Worm (Caenorhabditis elegans) whole organism, L1 larva: ENCODE measurements around the gene acs-15.

Source experiments
- Y116A8C.19 ChIP-seq: sonication (generic microtip); optimal IDR thresholded peaks from 2 replicates; lab custom pipeline; 2016; ENCODE audit warnings: missing compliant biosample characterization, missing genetic modification characterization, borderline replicate concordance
- aly-2 ChIP-seq: fragments of 150-350 bp; optimal IDR thresholded peaks from 2 replicates; lab custom pipeline; 2014; ENCODE audit warnings: missing biosample characterization, missing genetic modification characterization
- ama-1 ChIP-seq: fragments of 150-350 bp; optimal IDR thresholded peaks from 2 replicates; lab custom pipeline; 2014
- ceh-8 ChIP-seq: fragments of 200-800 bp; sonication (Bioruptor generic); optimal IDR thresholded peaks from 2 replicates; lab custom pipeline; 2018; ENCODE audit warnings: mild to moderate bottlenecking, missing genetic modification characterization, moderate library complexity, missing compliant biosample characterization
- ceh-88 ChIP-seq: fragments of 200-800 bp; sonication (Bioruptor generic); IDR thresholded peaks from 2 replicates; pipeline ENCODE4 v1.3.6; 2022; ENCODE audit warnings: missing genetic modification characterization, missing compliant biosample characterization
- dsc-1 ChIP-seq: sonication (generic microtip); optimal IDR thresholded peaks from 2 replicates; lab custom pipeline; 2016; ENCODE audit warnings: mild to moderate bottlenecking, missing genetic modification characterization, missing compliant biosample characterization
- efl-1 ChIP-seq, 4 experiments: fragments of 150-350 bp; optimal IDR thresholded peaks in 3 of 4; peaks in 1 of 4; 1 replicate in 1 of 4; 2 replicates in 3 of 4; lab custom pipeline; 2014; ENCODE audit warnings: missing biosample characterization in 2 of 4, missing genetic modification characterization in 2 of 4, missing genetic modification reagents in 2 of 4
- efl-3 ChIP-seq: fragments of 200-800 bp; sonication (Bioruptor generic); optimal IDR thresholded peaks from 2 replicates; lab custom pipeline; 2018; ENCODE audit warnings: mild to moderate bottlenecking, missing genetic modification characterization, missing compliant biosample characterization
- elt-2 ChIP-seq: sonication (generic microtip); optimal IDR thresholded peaks from 2 replicates; lab custom pipeline; 2016; ENCODE audit warnings: missing genetic modification characterization, mild to moderate bottlenecking, inconsistent platforms, missing compliant biosample characterization, missing genetic modification reagents
- fkh-4 ChIP-seq: sonication (generic microtip); optimal IDR thresholded peaks from 2 replicates; lab custom pipeline; 2016; ENCODE audit warnings: missing compliant biosample characterization, missing genetic modification characterization, borderline replicate concordance
- fos-1 ChIP-seq: fragments of 150-350 bp; optimal IDR thresholded peaks from 2 replicates; lab custom pipeline; 2014; ENCODE audit warnings: missing biosample characterization, missing genetic modification characterization
- hlh-17 ChIP-seq: fragments of 200-800 bp; sonication (Bioruptor generic); optimal IDR thresholded peaks from 2 replicates; lab custom pipeline; 2018; ENCODE audit warnings: missing genetic modification characterization, mild to moderate bottlenecking, missing compliant biosample characterization, moderate library complexity, borderline replicate concordance
- hpl-2 ChIP-seq: fragments of 150-350 bp; optimal IDR thresholded peaks from 2 replicates; lab custom pipeline; 2014; ENCODE audit warnings: missing biosample characterization, missing genetic modification reagents, missing genetic modification characterization
- jun-1 ChIP-seq: fragments of 150-350 bp; optimal IDR thresholded peaks from 2 replicates; lab custom pipeline; 2014; ENCODE audit warnings: missing biosample characterization, missing genetic modification reagents, missing genetic modification characterization
- lin-14 ChIP-seq: fragments of 200-800 bp; sonication (Bioruptor generic); optimal IDR thresholded peaks from 2 replicates; lab custom pipeline; 2018; ENCODE audit warnings: mild to moderate bottlenecking, missing genetic modification characterization, moderate library complexity, missing compliant biosample characterization
- lin-15B ChIP-seq: fragments of 150-350 bp; sonication (generic microtip); optimal IDR thresholded peaks from 3 replicates; lab custom pipeline; 2014; ENCODE audit warnings: missing biosample characterization, missing genetic modification characterization
- lin-35 ChIP-seq, 2 experiments: fragments of 150-350 bp; optimal IDR thresholded peaks; 2 replicates each; lab custom pipeline; 2014; ENCODE audit warnings: missing biosample characterization in 2 of 2, missing genetic modification characterization in 2 of 2, missing genetic modification reagents in 2 of 2
- lir-3 ChIP-seq: sonication (generic microtip); optimal IDR thresholded peaks from 2 replicates; lab custom pipeline; 2016; ENCODE audit warnings: mild to moderate bottlenecking, missing genetic modification characterization, moderate library complexity, missing compliant biosample characterization; ENCODE audit not compliant: poor library complexity
- mab-9 ChIP-seq: fragments of 200-800 bp; sonication (Bioruptor generic); IDR thresholded peaks from 2 replicates; pipeline ENCODE4 v1.3.6; 2022; ENCODE audit warnings: missing genetic modification reagents, missing genetic modification characterization, missing compliant biosample characterization
- mdl-1 ChIP-seq, 2 experiments: fragments of 150-350 bp; optimal IDR thresholded peaks; 2 replicates each; lab custom pipeline; 2014 to 2017; ENCODE audit warnings: missing biosample characterization in 2 of 2, missing genetic modification characterization in 2 of 2, inconsistent platforms in 1 of 2
- mep-1 ChIP-seq: fragments of 150-350 bp; optimal IDR thresholded peaks from 2 replicates; lab custom pipeline; 2014; ENCODE audit warnings: missing biosample characterization, missing genetic modification characterization
- nhr-20 ChIP-seq: sonication (generic microtip); optimal IDR thresholded peaks from 2 replicates; lab custom pipeline; 2016; ENCODE audit warnings: mild to moderate bottlenecking, missing genetic modification characterization, missing compliant biosample characterization
- nhr-47 ChIP-seq: sonication (generic microtip); optimal IDR thresholded peaks from 2 replicates; lab custom pipeline; 2016; ENCODE audit warnings: mild to moderate bottlenecking, missing genetic modification characterization, moderate library complexity, missing compliant biosample characterization
- nhr-90 ChIP-seq: sonication (generic microtip); optimal IDR thresholded peaks from 2 replicates; lab custom pipeline; 2016; ENCODE audit warnings: mild to moderate bottlenecking, missing genetic modification characterization, missing compliant biosample characterization; ENCODE audit not compliant: poor library complexity
- pax-3 ChIP-seq: fragments of 200-800 bp; sonication (Bioruptor generic); optimal IDR thresholded peaks from 2 replicates; lab custom pipeline; 2018; ENCODE audit warnings: mild to moderate bottlenecking, missing genetic modification characterization, moderate library complexity, missing compliant biosample characterization
- pqm-1 ChIP-seq: sonication (generic microtip); optimal IDR thresholded peaks from 3 replicates; lab custom pipeline; 2017; ENCODE audit warnings: missing biosample characterization, missing genetic modification characterization
- skn-1 ChIP-seq: fragments of 150-350 bp; optimal IDR thresholded peaks from 2 replicates; lab custom pipeline; 2014; ENCODE audit warnings: missing biosample characterization, missing genetic modification characterization
- sptf-1 ChIP-seq: fragments of 150-350 bp; optimal IDR thresholded peaks from 2 replicates; lab custom pipeline; 2014; ENCODE audit warnings: missing biosample characterization, missing genetic modification characterization
- sup-37 ChIP-seq: fragments of 200-800 bp; sonication (Bioruptor generic); optimal IDR thresholded peaks from 2 replicates; lab custom pipeline; 2018; ENCODE audit warnings: mild to moderate bottlenecking, missing genetic modification characterization, missing compliant biosample characterization
- tlp-1 ChIP-seq: fragments of 150-350 bp; optimal IDR thresholded peaks from 2 replicates; lab custom pipeline; 2014; ENCODE audit warnings: missing biosample characterization, missing genetic modification characterization
- unc-30 ChIP-seq: sonication (generic microtip); optimal IDR thresholded peaks from 2 replicates; lab custom pipeline; 2017; ENCODE audit warnings: missing biosample characterization, missing genetic modification characterization
- vab-15 ChIP-seq: sonication (generic microtip); optimal IDR thresholded peaks from 2 replicates; lab custom pipeline; 2017; ENCODE audit warnings: missing genotype, mild to moderate bottlenecking, missing genetic modification characterization, missing compliant biosample characterization
- zag-1 ChIP-seq: fragments of 150-350 bp; optimal IDR thresholded peaks from 2 replicates; lab custom pipeline; 2014; ENCODE audit warnings: missing biosample characterization, missing genetic modification characterization
- zip-4 ChIP-seq: fragments of 200-800 bp; sonication (Bioruptor generic); optimal IDR thresholded peaks from 2 replicates; lab custom pipeline; 2018; ENCODE audit warnings: mild to moderate bottlenecking, missing genetic modification characterization, moderate library complexity, missing compliant biosample characterization
- ztf-4 ChIP-seq: fragments of 150-350 bp; optimal IDR thresholded peaks from 2 replicates; lab custom pipeline; 2014; ENCODE audit warnings: missing biosample characterization, missing genetic modification characterization

Gene acs-15

DNA sequence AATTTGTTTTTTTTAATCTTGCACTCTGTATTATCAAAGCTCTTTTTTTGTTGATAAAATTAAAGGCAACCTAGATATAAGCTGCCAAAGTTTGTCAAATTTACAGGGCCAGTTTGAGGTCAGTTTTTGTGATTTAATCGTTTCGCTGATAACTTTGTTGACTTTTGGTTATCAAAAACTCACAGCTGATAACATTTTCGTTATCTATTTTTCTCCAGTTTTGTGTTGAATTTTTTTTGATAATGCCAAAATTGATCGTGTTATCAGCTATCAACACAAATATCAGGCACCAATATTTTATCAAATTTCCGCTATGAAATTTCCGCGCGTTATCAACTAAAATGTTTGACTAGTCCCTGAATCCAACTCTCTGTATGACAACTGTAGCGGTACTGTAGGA is 17.6 kb upstream of the acs-15 start:
- peak; percentile 42 for TF ChIP-seq nhr-20 (tag; lab: Kevin White, UChicago)
- TF ChIP-seq pqm-1 (tag; lab: Kevin White, UChicago), result peak; percentile 100
- peak; percentile 93 for TF ChIP-seq jun-1 (tag; lab: Kevin White, UChicago)
- no peak for TF ChIP-seq Y116A8C.19
- TF ChIP-seq efl-1 (optimal IDR thresholded peaks at IDR 0.05; lab: Kevin White, UChicago), result no peak
- peak in 1 of 2 experiments; percentile 83 for TF ChIP-seq efl-1 (GFP tag; optimal IDR thresholded peaks at IDR 0.05 in 1 of 2; lab: Kevin White, UChicago)
- peak; percentile 91 for TF ChIP-seq tlp-1 (tag; lab: Kevin White, UChicago)
- TF ChIP-seq nhr-90 (tag; lab: Kevin White, UChicago), result peak; percentile 31
- no peak for TF ChIP-seq mdl-1 (tag; optimal IDR thresholded peaks at IDR 0.05; lab: Kevin White, UChicago)
- peak; percentile 100 for TF ChIP-seq elt-2 (tag; lab: Kevin White, UChicago)
- peak; percentile 73 for TF ChIP-seq pax-3 (tag; lab: Kevin White, UChicago)
- peak; percentile 27 for TF ChIP-seq lin-14 (GFP tag; lab: Kevin White, UChicago)
- no peak for TF ChIP-seq hlh-17
- TF ChIP-seq lin-35 (GFP tag; optimal IDR thresholded peaks at IDR 0.05; lab: Kevin White, UChicago), result peak in 1 of 2 experiments; percentile 48

ce11 chrII:915780-916179 is 17.0 kb upstream of the acs-15 start, which contains the start of gene fbxc-29:
Gene fbxc-29, plus strand, starts transcription at chrII:916080.
- peak; percentile 17 for TF ChIP-seq dsc-1 (tag; lab: Kevin White, UChicago)
- no peak for TF ChIP-seq fos-1 (tag; lab: Kevin White, UChicago)
- TF ChIP-seq sptf-1 (tag; lab: Kevin White, UChicago), result no peak

DNA sequence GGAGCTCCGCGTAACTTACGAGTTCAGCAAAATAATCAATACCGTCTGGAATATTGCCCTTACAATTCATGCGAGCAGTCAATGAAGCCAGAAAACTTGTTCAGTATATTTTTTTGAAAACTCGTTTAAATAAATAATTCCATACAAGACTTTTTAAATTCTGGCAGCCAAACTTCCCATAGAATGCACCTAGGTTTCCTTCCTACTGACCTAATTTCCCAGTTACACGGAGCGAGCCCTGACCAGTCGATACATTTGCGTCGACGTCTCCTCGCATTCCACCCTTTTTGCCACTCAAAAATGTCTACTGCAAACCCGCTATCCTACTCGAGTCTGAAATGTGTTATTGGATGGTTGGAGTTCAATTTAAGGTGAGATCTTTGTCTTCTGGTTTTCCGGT is 15.5 kb upstream of the acs-15 start, which contains the start of gene fbxc-30:
fbxc-30 (plus strand) TSS at position 301 of the 400 bp plus-strand sequence.
- TF ChIP-seq zip-4 (GFP tag; lab: Kevin White, UChicago) (no peak), ceh-8 (GFP tag; lab: Kevin White, UChicago) (no peak), skn-1 (tag; lab: Kevin White, UChicago) (no peak)

DNA sequence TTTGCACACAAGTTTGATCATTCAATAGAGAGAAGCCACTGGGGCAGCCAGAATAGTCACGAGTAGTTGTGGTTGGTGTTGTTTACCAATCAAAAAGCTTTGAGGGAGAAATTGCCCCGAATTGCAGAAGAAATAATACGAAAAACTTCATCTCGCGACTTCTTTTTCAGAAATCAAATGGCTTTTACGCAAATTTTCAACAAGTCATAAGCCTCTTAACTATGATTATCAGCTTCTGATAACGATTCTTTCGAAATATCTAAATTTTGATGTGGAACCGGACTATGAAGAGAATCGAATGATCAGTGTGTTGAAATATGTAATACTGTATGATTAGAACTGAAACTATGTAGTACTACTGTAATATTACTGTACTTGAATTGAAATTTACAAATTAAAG is 12.5 kb upstream of the acs-15 start:
- TF ChIP-seq efl-3 (GFP tag; lab: Kevin White, UChicago), result no peak
- TF ChIP-seq sptf-1 (tag; lab: Kevin White, UChicago), result no peak
- no peak for TF ChIP-seq zag-1 (tag; lab: Kevin White, UChicago)
- no peak for TF ChIP-seq nhr-47 (tag; lab: Kevin White, UChicago)
- TF ChIP-seq elt-2 (tag; lab: Kevin White, UChicago), result peak; percentile 64
- no peak for TF ChIP-seq sup-37 (GFP tag; lab: Kevin White, UChicago)
- TF ChIP-seq ceh-8 (GFP tag; lab: Kevin White, UChicago), result no peak
- TF ChIP-seq ztf-4 (tag; lab: Kevin White, UChicago), result no peak
- TF ChIP-seq mab-9, result no peak
- no peak for TF ChIP-seq efl-1 (optimal IDR thresholded peaks at IDR 0.05; lab: Kevin White, UChicago)
- TF ChIP-seq efl-1 (GFP tag; optimal IDR thresholded peaks at IDR 0.05 in 1 of 2; lab: Kevin White, UChicago), result peak in 1 of 2 experiments; percentile 52
- no peak for TF ChIP-seq mep-1 (tag; lab: Kevin White, UChicago)
- no peak for TF ChIP-seq unc-30 (tag; lab: Kevin White, UChicago)
- no peak for TF ChIP-seq vab-15 (tag; lab: Kevin White, UChicago)

DNA sequence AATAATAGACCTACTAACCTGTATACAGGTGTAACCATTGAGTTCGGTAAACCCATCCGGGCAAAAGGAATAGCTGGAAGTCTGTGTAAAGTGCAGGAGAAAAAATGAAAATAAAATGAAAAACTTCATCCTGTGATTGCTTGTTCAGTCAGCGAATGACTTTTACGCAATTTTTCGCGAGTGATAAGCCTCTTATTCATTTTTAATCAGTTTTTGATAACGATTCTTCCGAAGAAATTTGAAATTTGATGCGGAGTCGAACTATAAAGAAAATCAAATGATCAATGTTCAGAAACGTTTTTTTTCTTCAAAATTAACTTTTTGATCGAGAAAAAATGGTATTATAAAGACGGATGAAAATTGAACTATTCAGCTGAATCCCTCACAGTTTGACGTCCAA is 10.0 kb upstream of the acs-15 start:
- TF ChIP-seq hpl-2 (GFP tag; lab: Kevin White, UChicago), result no peak
- peak; percentile 13 for TF ChIP-seq jun-1 (tag; lab: Kevin White, UChicago)
- TF ChIP-seq lin-15B (tag; lab: Kevin White, UChicago), result no peak
- no peak for TF ChIP-seq aly-2 (tag; lab: Kevin White, UChicago)
- TF ChIP-seq lir-3, result no peak
- TF ChIP-seq ztf-4 (tag; lab: Kevin White, UChicago), result no peak
- no peak for TF ChIP-seq efl-3 (GFP tag; lab: Kevin White, UChicago)
- no peak for TF ChIP-seq fkh-4
- TF ChIP-seq ceh-88 (GFP tag; lab: Robert Waterston, UW), result no peak
- no peak for TF ChIP-seq tlp-1 (tag; lab: Kevin White, UChicago)
- no peak for TF ChIP-seq hlh-17
- no peak for TF ChIP-seq ama-1 (lab: Kevin White, UChicago)
- TF ChIP-seq elt-2 (tag; lab: Kevin White, UChicago), result peak; percentile 94
